Fruit fly (Drosophila melanogaster): Measurements from ENCODE around the gene CG32365.
A peak's percentile ranks its signal among the peaks of the same experiment; 100 is the strongest.

CG32365 gene

DNA sequence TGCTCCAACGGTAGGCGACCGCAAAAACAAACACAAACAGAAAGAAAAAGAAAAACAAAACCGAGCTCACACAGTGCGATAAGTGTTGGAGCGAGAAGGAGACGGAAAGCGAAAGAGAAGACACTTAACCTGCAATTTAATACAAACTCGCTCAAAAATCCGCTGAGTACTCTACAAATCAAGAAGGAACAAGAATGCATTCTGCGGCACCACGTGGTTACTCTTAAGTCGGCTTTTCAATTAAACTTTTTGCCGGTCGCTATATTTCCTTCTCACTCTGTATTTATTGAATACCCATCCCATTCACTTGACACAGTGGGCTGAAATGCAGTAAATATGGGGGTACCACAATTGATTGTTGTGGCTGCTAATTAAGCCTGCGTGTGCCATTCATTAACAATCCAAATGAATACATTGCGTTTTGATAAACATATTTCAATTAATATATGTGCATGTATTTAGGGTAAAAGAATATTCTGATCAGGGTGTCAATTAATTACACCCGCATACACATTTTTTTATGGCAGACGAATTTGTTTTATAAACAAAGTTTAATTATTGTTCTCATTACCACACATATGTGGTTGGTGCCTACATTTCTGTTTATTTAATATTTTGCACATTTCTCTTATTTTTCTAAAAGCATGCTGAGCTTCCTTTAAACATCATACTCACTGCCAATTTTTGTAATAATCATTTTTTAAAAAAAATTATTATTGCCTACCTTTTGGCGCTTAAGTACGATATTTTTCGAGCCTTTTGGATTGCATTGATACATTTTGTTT, 6.4 kb upstream of the CG32365 start (continued):
- TF ChIP-seq CG12299 (tag; optimal IDR thresholded peaks at IDR 0.05) (no peak), CG15696 (tag; optimal IDR thresholded peaks at IDR 0.05) (no peak), corto (GFP tag; optimal IDR thresholded peaks at IDR 0.05) (no peak), Trl (optimal IDR thresholded peaks at IDR 0.05) (no peak), Trl (GFP tag; optimal IDR thresholded peaks at IDR 0.05) (no peak), Vsx1 (GFP tag; optimal IDR thresholded peaks at IDR 0.05) (peak; percentile 58), fd102C (GFP tag; optimal IDR thresholded peaks at IDR 0.05) (no peak), MTF-1 (GFP tag; optimal IDR thresholded peaks at IDR 0.05; ENCODE audit: borderline replicate concordance) (peak; percentile 28), CG6813 (GFP tag; optimal IDR thresholded peaks at IDR 0.05) (peak; percentile 16), eyg (GFP tag; optimal IDR thresholded peaks at IDR 0.05) (no peak), CG9797 (GFP tag; optimal IDR thresholded peaks at IDR 0.05) (no peak), Aef1 (GFP tag; IDR thresholded peaks at IDR 0.05) (no peak), CG7357 (GFP tag; IDR thresholded peaks at IDR 0.05) (no peak), CG15011 (GFP tag; optimal IDR thresholded peaks at IDR 0.05) (no peak), hb (GFP tag; IDR thresholded peaks at IDR 0.05; ENCODE audit: partially characterized antibody) (no peak), CG33213 (GFP tag; optimal IDR thresholded peaks at IDR 0.05) (no peak), CG10267 (tag; optimal IDR thresholded peaks at IDR 0.05) (no peak), seq (GFP tag; IDR thresholded peaks at IDR 0.05) (peak; percentile 36; the same call in 1 of the 2 replicates), Pdp1 (GFP tag; optimal IDR thresholded peaks at IDR 0.05) (peak; percentile 15 to 23), CG4424 (GFP tag; optimal IDR thresholded peaks at IDR 0.05) (peak; percentile 33), Chrac-16 (GFP tag; optimal IDR thresholded peaks at IDR 0.05) (no peak), CG12155 (GFP tag; optimal IDR thresholded peaks at IDR 0.05) (no peak), wor (GFP tag; IDR thresholded peaks at IDR 0.05) (no peak), kni (GFP tag; optimal IDR thresholded peaks at IDR 0.05) (peak; percentile 27), CG13894 (tag; optimal IDR thresholded peaks at IDR 0.05) (no peak), Stat92E (GFP tag; optimal IDR thresholded peaks at IDR 0.05) (no peak), tx (GFP tag; optimal IDR thresholded peaks at IDR 0.05) (no peak), CkIIα-i1 (GFP tag; IDR thresholded peaks at IDR 0.05) (no peak), CG6683 (GFP tag; optimal IDR thresholded peaks at IDR 0.05) (no peak), Dp (GFP tag; optimal IDR thresholded peaks at IDR 0.05) (no peak), ab (GFP tag; optimal IDR thresholded peaks at IDR 0.05) (no peak), sr (GFP tag; IDR thresholded peaks at IDR 0.05) (no peak), ttk (GFP tag; IDR thresholded peaks at IDR 0.05) (no peak), CG7786 (GFP tag; optimal IDR thresholded peaks at IDR 0.05) (no peak), Sox102F (GFP tag; optimal IDR thresholded peaks at IDR 0.05) (peak; percentile 21), ems (GFP tag; optimal IDR thresholded peaks at IDR 0.05) (no peak), Usf (GFP tag; optimal IDR thresholded peaks at IDR 0.05) (no peak), CG7745 (tag; optimal IDR thresholded peaks at IDR 0.05) (no peak), Camta (GFP tag; optimal IDR thresholded peaks at IDR 0.05) (no peak), CrebB (tag; optimal IDR thresholded peaks at IDR 0.05) (no peak), jumu (GFP tag; optimal IDR thresholded peaks at IDR 0.05) (no peak), bsh (GFP tag; optimal IDR thresholded peaks at IDR 0.05) (no peak), Gsc (GFP tag; IDR thresholded peaks at IDR 0.05) (no peak), Ptx1 (GFP tag; IDR thresholded peaks at IDR 0.05) (no peak; the same call in 1 of the 2 replicates), NC2β (GFP tag; optimal IDR thresholded peaks at IDR 0.05) (no peak), Hr78 (GFP tag; optimal IDR thresholded peaks at IDR 0.05) (no peak), CG11560 (tag; IDR thresholded peaks at IDR 0.05) (no peak), stwl (tag; optimal IDR thresholded peaks at IDR 0.05) (no peak), bab2 (GFP tag; optimal IDR thresholded peaks at IDR 0.05) (no peak)

Data from whole organism, embryonic.